Fruit fly (Drosophila melanogaster): Measurements from ENCODE around the gene pkm.
"Not testable (repeated sequence)": the region's sequence is repeated elsewhere in the genome, so short reads cannot be mapped to it uniquely, and the experiment has no call there.

dm6 chrX:11599589-11599988, 15.6 kb upstream of the pkm start, which contains the start of gene rho-4:
- not testable (repeated sequence) for TF ChIP-seq CTCF, CG8478 (optimal IDR thresholded peaks at IDR 0.05)
